Fruit fly (Drosophila melanogaster) whole organism, embryonic: ENCODE results near the gene Cpsf73.

Experiments used
- C15 ChIP-seq: fragments of 200-800 bp; sonication (Bioruptor generic); IDR thresholded peaks from 3 replicates; pipeline ENCODE4 v1.3.6; 2022; ENCODE audit warnings: missing biosample characterization, missing genetic modification characterization
- CG11723 ChIP-seq: fragments of 200-800 bp; sonication (Bioruptor generic); optimal IDR thresholded peaks from 2 replicates; lab custom pipeline; 2017; ENCODE audit warnings: missing biosample characterization, mild to moderate bottlenecking, missing genetic modification characterization
- CG12236 ChIP-seq: fragments of 200-800 bp; sonication (Bioruptor generic); optimal IDR thresholded peaks from 2 replicates; lab custom pipeline; 2016; ENCODE audit warnings: missing biosample characterization, missing genetic modification characterization
- CG12659 ChIP-seq: fragments of 200-800 bp; sonication (Bioruptor generic); optimal IDR thresholded peaks from 3 replicates; lab custom pipeline; 2017; ENCODE audit warnings: mild to moderate bottlenecking, missing biosample characterization, missing genetic modification reagents, missing genetic modification characterization
- CG13123 ChIP-seq: fragments of 200-800 bp; sonication (Bioruptor generic); optimal IDR thresholded peaks from 2 replicates; lab custom pipeline; 2016; ENCODE audit warnings: missing biosample characterization, missing genetic modification characterization
- CG1529 ChIP-seq: fragments of 200-800 bp; sonication (Bioruptor generic); optimal IDR thresholded peaks from 3 replicates; lab custom pipeline; 2018; ENCODE audit warnings: missing biosample characterization, missing genetic modification characterization
- CG15479 ChIP-seq: fragments of 200-800 bp; sonication (Bioruptor generic); optimal IDR thresholded peaks from 3 replicates; lab custom pipeline; 2019; ENCODE audit warnings: missing biosample characterization, mild to moderate bottlenecking, missing genetic modification characterization, moderate library complexity
- CG18619 ChIP-seq: fragments of 200-800 bp; sonication (Bioruptor generic); optimal IDR thresholded peaks from 3 replicates; lab custom pipeline; 2017; ENCODE audit warnings: missing biosample characterization, mild to moderate bottlenecking, missing genetic modification characterization
- CG2120 ChIP-seq: fragments of 200-800 bp; sonication (Bioruptor generic); optimal IDR thresholded peaks from 3 replicates; lab custom pipeline; 2016; ENCODE audit warnings: missing biosample characterization, missing genetic modification characterization
- CG2678 ChIP-seq: fragments of 200-800 bp; sonication (Bioruptor generic); optimal IDR thresholded peaks from 3 replicates; lab custom pipeline; 2019; ENCODE audit warnings: missing biosample characterization, mild to moderate bottlenecking, missing genetic modification characterization, moderate library complexity
- CG30020 ChIP-seq: fragments of 200-800 bp; optimal IDR thresholded peaks from 2 replicates; lab custom pipeline; 2019; ENCODE audit warnings: missing biosample characterization, mild to moderate bottlenecking, missing genetic modification characterization, moderate library complexity
- CG3838 ChIP-seq: fragments of 200-800 bp; sonication (Bioruptor generic); optimal IDR thresholded peaks from 3 replicates; lab custom pipeline; 2016; ENCODE audit warnings: missing biosample characterization, missing genetic modification characterization
- CG3995 ChIP-seq: fragments of 200-800 bp; sonication (Bioruptor generic); optimal IDR thresholded peaks from 3 replicates; lab custom pipeline; 2016; ENCODE audit warnings: missing biosample characterization, missing genetic modification characterization
- CG6791 ChIP-seq: fragments of 200-800 bp; sonication (Bioruptor generic); IDR thresholded peaks from 3 replicates; pipeline ENCODE4 v1.3.6; 2022; ENCODE audit warnings: missing biosample characterization, missing genetic modification characterization; ENCODE audit not compliant: partially characterized antibody
- CG8359 ChIP-seq: fragments of 200-800 bp; sonication (Bioruptor generic); optimal IDR thresholded peaks from 2 replicates; lab custom pipeline; 2017; ENCODE audit warnings: missing biosample characterization, mild to moderate bottlenecking, missing genetic modification characterization, borderline replicate concordance
- CG8388 ChIP-seq: fragments of 200-800 bp; sonication (Bioruptor generic); optimal IDR thresholded peaks from 2 replicates; lab custom pipeline; 2019; ENCODE audit warnings: missing biosample characterization, mild to moderate bottlenecking, missing genetic modification characterization, moderate library complexity
- Dad ChIP-seq: fragments of 200-800 bp; sonication (Bioruptor generic); optimal IDR thresholded peaks from 3 replicates; lab custom pipeline; 2016; ENCODE audit warnings: missing biosample characterization, missing genetic modification characterization
- Dll ChIP-seq: fragments of 200-800 bp; sonication (Bioruptor generic); IDR thresholded peaks from 4 replicates; pipeline ENCODE4 v1.3.6; 2022; ENCODE audit warnings: missing biosample characterization, missing genetic modification characterization; ENCODE audit not compliant: partially characterized antibody
- E2f1 ChIP-seq: fragments of 200-800 bp; sonication (Bioruptor generic); IDR thresholded peaks from 2 replicates; pipeline ENCODE4 v1.3.6; 2022; ENCODE audit warnings: missing biosample characterization, missing genetic modification characterization
- ERR ChIP-seq: fragments of 200-800 bp; sonication (Bioruptor generic); optimal IDR thresholded peaks from 2 replicates; lab custom pipeline; 2016; ENCODE audit warnings: missing biosample characterization, missing genetic modification characterization
- Eip74EF ChIP-seq, 2 experiments: fragments of 200-800 bp in 1 of 2; fragments of >200 bp in 1 of 2; sonication (Bioruptor generic) in 1 of 2; optimal IDR thresholded peaks; 2 replicates each; lab custom pipeline; 2017 to 2019; ENCODE audit warnings: missing biosample characterization in 2 of 2, missing genetic modification characterization in 2 of 2, mild to moderate bottlenecking in 1 of 2, moderate library complexity in 1 of 2
- Gsc ChIP-seq: fragments of 200-800 bp; sonication (Bioruptor generic); IDR thresholded peaks from 2 replicates; pipeline ENCODE4 v1.3.6; 2022; ENCODE audit warnings: missing biosample characterization, missing genetic modification characterization
- HLH54F ChIP-seq: fragments of 200-800 bp; sonication (Bioruptor generic); optimal IDR thresholded peaks from 3 replicates; lab custom pipeline; 2016; ENCODE audit warnings: missing biosample characterization, missing genetic modification characterization
- HmgZ ChIP-seq: fragments of 200-800 bp; sonication (Bioruptor generic); optimal IDR thresholded peaks from 2 replicates; lab custom pipeline; 2018; ENCODE audit warnings: missing biosample characterization, mild to moderate bottlenecking, missing genetic modification characterization
- Stat92E ChIP-seq, 3 experiments: fragments of >200 bp in 2 of 3; fragments of 200-800 bp in 1 of 3; sonication (Bioruptor generic) in 1 of 3; optimal IDR thresholded peaks; 2 replicates each; lab custom pipeline; 2017 to 2019; ENCODE audit warnings: missing biosample characterization in 3 of 3, missing genetic modification characterization in 3 of 3, mild to moderate bottlenecking in 1 of 3, moderate library complexity in 1 of 3
- amos ChIP-seq: fragments of 200-800 bp; sonication (Bioruptor generic); IDR thresholded peaks from 2 replicates; pipeline ENCODE4 v1.3.6; 2022; ENCODE audit warnings: missing biosample characterization, missing genetic modification characterization; ENCODE audit not compliant: partially characterized antibody
- crol ChIP-seq: fragments of 200-800 bp; sonication (Bioruptor generic); IDR thresholded peaks from 2 replicates; pipeline ENCODE4 v1.3.6; 2022; ENCODE audit warnings: missing biosample characterization, missing genetic modification characterization
- cwo ChIP-seq: fragments of 200-800 bp; sonication (Bioruptor generic); optimal IDR thresholded peaks from 3 replicates; lab custom pipeline; 2017; ENCODE audit warnings: missing biosample characterization, missing genetic modification characterization, mild to moderate bottlenecking, moderate library complexity, missing genetic modification reagents
- dimm ChIP-seq: fragments of 200-800 bp; sonication (Bioruptor generic); IDR thresholded peaks from 2 replicates; pipeline ENCODE4 v1.3.6; 2022; ENCODE audit warnings: missing biosample characterization, missing genetic modification characterization
- ftz-f1 ChIP-seq: fragments of 200-800 bp; sonication (Bioruptor generic); optimal IDR thresholded peaks from 2 replicates; lab custom pipeline; 2016; ENCODE audit warnings: missing biosample characterization, missing genetic modification characterization
- fu2 ChIP-seq: fragments of 200-800 bp; sonication (Bioruptor generic); optimal IDR thresholded peaks from 2 replicates; lab custom pipeline; 2016; ENCODE audit warnings: missing biosample characterization, missing genetic modification characterization
- insv ChIP-seq, 2 experiments: fragments of 200-800 bp; sonication (Bioruptor generic); optimal IDR thresholded peaks; 3 replicates each; lab custom pipeline; 2016 to 2018; ENCODE audit warnings: missing biosample characterization in 2 of 2, missing genetic modification characterization in 2 of 2
- inv ChIP-seq: fragments of 200-800 bp; sonication (Bioruptor generic); IDR thresholded peaks from 2 replicates; pipeline ENCODE4 v1.3.6; 2022; ENCODE audit warnings: missing biosample characterization, missing genetic modification characterization; ENCODE audit not compliant: partially characterized antibody
- jing ChIP-seq: fragments of 200-800 bp; sonication (Bioruptor generic); optimal IDR thresholded peaks from 2 replicates; lab custom pipeline; 2018; ENCODE audit warnings: missing biosample characterization, mild to moderate bottlenecking, missing genetic modification characterization
- luna ChIP-seq: fragments of 200-800 bp; sonication (Bioruptor generic); optimal IDR thresholded peaks from 2 replicates; lab custom pipeline; 2016; ENCODE audit warnings: missing biosample characterization, missing genetic modification characterization
- nau ChIP-seq: fragments of 200-800 bp; sonication (Bioruptor generic); optimal IDR thresholded peaks from 3 replicates; lab custom pipeline; 2017; ENCODE audit warnings: missing biosample characterization, mild to moderate bottlenecking, missing genetic modification characterization, missing genetic modification reagents
- nom ChIP-seq: fragments of 200-800 bp; sonication (Bioruptor generic); optimal IDR thresholded peaks from 2 replicates; lab custom pipeline; 2017; ENCODE audit warnings: missing biosample characterization, missing genetic modification characterization, mild to moderate bottlenecking, moderate library complexity, missing genetic modification reagents
- onecut ChIP-seq: fragments of 200-800 bp; sonication (Bioruptor generic); IDR thresholded peaks from 2 replicates; pipeline ENCODE4 v1.3.6; 2022; ENCODE audit warnings: missing biosample characterization, missing genetic modification characterization
- pb ChIP-seq: fragments of 200-800 bp; sonication (Bioruptor generic); optimal IDR thresholded peaks from 3 replicates; lab custom pipeline; 2016; ENCODE audit warnings: missing biosample characterization, missing genetic modification characterization
- pfk ChIP-seq: fragments of 200-800 bp; sonication (Bioruptor generic); optimal IDR thresholded peaks from 2 replicates; lab custom pipeline; 2018; ENCODE audit warnings: missing biosample characterization, mild to moderate bottlenecking, missing genetic modification characterization, moderate library complexity
- phol ChIP-seq: fragments of 200-800 bp; sonication (Bioruptor generic); optimal IDR thresholded peaks from 3 replicates; lab custom pipeline; 2018; ENCODE audit warnings: missing biosample characterization, mild to moderate bottlenecking, missing genetic modification characterization, moderate library complexity
- schlank ChIP-seq: fragments of 200-800 bp; sonication (Bioruptor generic); optimal IDR thresholded peaks from 2 replicates; lab custom pipeline; 2018; ENCODE audit warnings: missing biosample characterization, mild to moderate bottlenecking, missing genetic modification characterization
- shn ChIP-seq: fragments of 200-800 bp; sonication (Bioruptor generic); optimal IDR thresholded peaks from 3 replicates; lab custom pipeline; 2016; ENCODE audit warnings: missing biosample characterization, missing genetic modification characterization
- stc ChIP-seq: fragments of 200-800 bp; sonication (Bioruptor generic); IDR thresholded peaks from 2 replicates; pipeline ENCODE4 v1.3.6; 2022; ENCODE audit warnings: missing biosample characterization, missing genetic modification characterization
- tll ChIP-seq, 2 experiments: fragments of 200-800 bp in 1 of 2; fragments of >200 bp in 1 of 2; sonication (Bioruptor generic) in 1 of 2; optimal IDR thresholded peaks; 2 replicates each; lab custom pipeline; 2017 to 2019; ENCODE audit warnings: missing biosample characterization in 2 of 2, missing genetic modification characterization in 2 of 2, mild to moderate bottlenecking in 1 of 2, moderate library complexity in 1 of 2
- twi ChIP-seq: fragments of 200-800 bp; optimal IDR thresholded peaks from 2 replicates; lab custom pipeline; 2019; ENCODE audit warnings: missing biosample characterization, mild to moderate bottlenecking, missing genetic modification characterization, moderate library complexity
- wdn ChIP-seq: fragments of 200-800 bp; sonication (Bioruptor generic); IDR thresholded peaks from 2 replicates; pipeline ENCODE4 v1.3.6; 2022; ENCODE audit warnings: missing biosample characterization, missing genetic modification characterization

Cpsf73 gene

DNA sequence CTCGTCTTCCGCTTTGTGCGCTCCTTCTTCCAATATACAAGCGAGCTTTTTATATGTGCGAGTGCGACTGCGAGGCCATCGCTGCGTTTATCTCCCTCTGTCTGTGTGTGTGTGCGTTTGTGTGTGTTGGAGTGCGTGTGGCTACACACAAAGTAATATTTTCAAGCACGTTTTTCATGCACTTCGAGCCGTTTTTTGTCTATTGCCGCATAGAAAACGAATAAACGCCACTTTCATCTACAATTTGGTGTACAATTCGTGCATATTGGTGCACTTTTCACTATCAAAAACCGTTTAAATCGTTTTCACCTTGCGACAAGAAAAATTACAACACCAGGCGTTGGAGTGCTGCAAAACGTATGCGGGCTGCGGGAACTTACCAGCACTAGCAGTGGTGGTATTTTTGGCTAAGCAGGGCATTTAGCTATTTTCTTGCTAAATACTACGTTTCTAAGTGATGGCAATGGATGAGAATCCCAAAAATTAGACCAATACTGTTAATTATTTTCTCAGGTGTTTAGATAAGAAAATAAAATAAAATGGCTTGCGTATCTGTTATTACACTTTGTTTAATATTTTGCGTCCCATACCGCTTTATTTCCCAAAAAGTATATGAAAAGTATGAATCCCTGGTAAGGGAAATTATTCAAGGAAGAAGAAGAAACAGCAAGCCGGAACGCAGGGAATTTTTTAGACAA lies 4.3 kb downstream of the Cpsf73 start, which contains the start of the genes CG31224 and CstF64 (continued):
- peak; percentile 75 for TF ChIP-seq CG8388 (GFP tag; lab: Kevin White, UChicago)
- TF ChIP-seq CG15479 (GFP tag; lab: Kevin White, UChicago) = no peak
- peak in 1 of 3 experiments; percentile 73 for TF ChIP-seq Stat92E (GFP tag; optimal IDR thresholded peaks at IDR 0.05; lab: Kevin White, UChicago)
- peak; percentile 35; the same call in 1 of the 2 replicates for TF ChIP-seq amos
- TF ChIP-seq crol (GFP tag; lab: Robert Waterston, UW) = no peak; the same call in 1 of the 2 replicates
- peak; percentile 81 for TF ChIP-seq CG18619 (GFP tag; lab: Kevin White, UChicago)
- TF ChIP-seq nom = peak; percentile 1
- TF ChIP-seq stc (GFP tag; lab: Robert Waterston, UW) = peak; percentile 80
- TF ChIP-seq cwo (GFP tag; lab: Kevin White, UChicago) = peak; percentile 55
- peak; percentile 15; the same call in 1 of the 2 replicates for TF ChIP-seq onecut (GFP tag; lab: Robert Waterston, UW)
- peak; percentile 85 for TF ChIP-seq phol
- peak; percentile 46; the same call in 1 of the 2 replicates for TF ChIP-seq dimm (GFP tag; lab: Robert Waterston, UW)
- TF ChIP-seq twi = peak; percentile 67
- TF ChIP-seq CG2120 = peak; percentile 95
- TF ChIP-seq CG8359 (GFP tag; lab: Kevin White, UChicago) = no peak
- peak; percentile 37 for TF ChIP-seq CG3838 (GFP tag; lab: Kevin White, UChicago)
- TF ChIP-seq CG30020 = peak; percentile 76
- TF ChIP-seq fu2 (GFP tag; lab: Kevin White, UChicago) = peak; percentile 82
- no peak for TF ChIP-seq schlank (tag; lab: Kevin White, UChicago)
- TF ChIP-seq insv (GFP tag; optimal IDR thresholded peaks at IDR 0.05; lab: Kevin White, UChicago) = peak in 1 of 2 experiments; percentile 49
- TF ChIP-seq Eip74EF (GFP tag; optimal IDR thresholded peaks at IDR 0.05; lab: Kevin White, UChicago) = peak in 1 of 2 experiments; percentile 6
- TF ChIP-seq CG2678 (tag; lab: Kevin White, UChicago) = no peak
- TF ChIP-seq luna (GFP tag; lab: Kevin White, UChicago) = peak; percentile 88
- TF ChIP-seq jing (GFP tag; lab: Kevin White, UChicago) = peak; percentile 65
- TF ChIP-seq inv (GFP tag; lab: Robert Waterston, UW) = no peak
- TF ChIP-seq pb (GFP tag; lab: Kevin White, UChicago) = peak; percentile 82
- peak; percentile 72 for TF ChIP-seq wdn
- no peak for TF ChIP-seq CG1529 (GFP tag; lab: Kevin White, UChicago)
- TF ChIP-seq HmgZ (tag; lab: Kevin White, UChicago) = peak; percentile 79
- no peak for TF ChIP-seq CG6791
- TF ChIP-seq Gsc (GFP tag; lab: Robert Waterston, UW) = 0 out of 2 replicates have a peak, but pooled peaks have one; percentile 9
- TF ChIP-seq nau = no peak
- peak; percentile 82 for TF ChIP-seq CG11723 (GFP tag; lab: Kevin White, UChicago)
- TF ChIP-seq HLH54F (GFP tag; lab: Kevin White, UChicago) = peak; percentile 94
- peak; percentile 90 for TF ChIP-seq CG12659 (GFP tag; lab: Kevin White, UChicago)
- TF ChIP-seq pfk = no peak
- TF ChIP-seq Dad (GFP tag; lab: Kevin White, UChicago) = peak; percentile 80
- TF ChIP-seq CG3995 (GFP tag; lab: Kevin White, UChicago) = peak; percentile 58
- TF ChIP-seq Dll (GFP tag; lab: Robert Waterston, UW) = 0 out of 4 replicates have a peak, but pooled peaks have one; percentile 28
- TF ChIP-seq E2f1 (GFP tag; lab: Robert Waterston, UW) = peak; percentile 76
- TF ChIP-seq CG12236 (GFP tag; lab: Kevin White, UChicago) = peak; percentile 67
- peak; percentile 89 for TF ChIP-seq ftz-f1 (GFP tag; lab: Kevin White, UChicago)
- peak; percentile 43; the same call in 1 of the 3 replicates for TF ChIP-seq C15 (GFP tag; lab: Robert Waterston, UW)
- peak; percentile 85 for TF ChIP-seq ERR (GFP tag; lab: Kevin White, UChicago)
- peak; percentile 72 for TF ChIP-seq CG13123
- peak; percentile 89 for TF ChIP-seq shn (GFP tag; lab: Kevin White, UChicago)
- no peak for TF ChIP-seq tll (GFP tag; optimal IDR thresholded peaks at IDR 0.05; lab: Kevin White, UChicago)
